Worm (Caenorhabditis elegans) whole organism, L4 larva: ENCODE results near the gene gly-1.

ENCODE experiments used
- dmd-8 ChIP-seq: fragments of 200-800 bp; sonication (Bioruptor generic); IDR thresholded peaks from 2 replicates; pipeline ENCODE4 v1.3.6; 2022; ENCODE audit warnings: missing genetic modification characterization, missing compliant biosample characterization
- dve-1 ChIP-seq: sonication (generic microtip); optimal IDR thresholded peaks from 2 replicates; lab custom pipeline; 2017; ENCODE audit warnings: antibody characterized with exemption, mild to moderate bottlenecking, missing genetic modification characterization, missing compliant biosample characterization; ENCODE audit not compliant: insufficient read depth
- egl-43 ChIP-seq: fragments of 200-800 bp; sonication (Bioruptor generic); IDR thresholded peaks from 2 replicates; pipeline ENCODE4 v1.3.6; 2022; ENCODE audit warnings: missing genetic modification reagents, missing genetic modification characterization, missing compliant biosample characterization
- mdl-1 ChIP-seq, 2 experiments: fragments of 150-350 bp in 1 of 2; sonication (generic microtip) in 1 of 2; optimal IDR thresholded peaks; 2 replicates each; lab custom pipeline; 2014 to 2017; ENCODE audit warnings: missing biosample characterization in 2 of 2, missing genetic modification characterization in 2 of 2
- unc-39 ChIP-seq: sonication (generic microtip); optimal IDR thresholded peaks from 2 replicates; lab custom pipeline; 2017; ENCODE audit warnings: missing biosample characterization, missing genetic modification characterization

- TF ChIP-seq mdl-1 (tag; optimal IDR thresholded peaks at IDR 0.05; lab: Kevin White, UChicago) (no peak), dmd-8 (no peak), unc-39 (no peak), dve-1 (tag; lab: Kevin White, UChicago) (no peak), egl-43 (GFP tag; lab: Robert Waterston, UW) (no peak)
Measured at ce11 chrII:10932305-10932704, 30.3 kb upstream of the gly-1 start.
